Worm (Caenorhabditis elegans): ENCODE results near the gene ldb-1.

ce11 chrX:11076491-11076890 is 47.8 kb downstream of the ldb-1 start, which contains the start of gene W04G3.12:
- TF ChIP-seq unc-62 (GFP tag; optimal IDR thresholded peaks at IDR 0.05) (no peak), nhr-12 (tag; optimal IDR thresholded peaks at IDR 0.05) (no peak), ZK546.5 (tag; optimal IDR thresholded peaks at IDR 0.05) (no peak), snpc-4 (tag; optimal IDR thresholded peaks at IDR 0.05) (no peak), nhr-76 (tag; optimal IDR thresholded peaks at IDR 0.05) (no peak), daf-12 (tag; optimal IDR thresholded peaks at IDR 0.05) (no peak), zag-1 (tag; optimal IDR thresholded peaks at IDR 0.05) (no peak), pha-4 (tag; optimal IDR thresholded peaks at IDR 0.05) (no peak), jun-1 (tag; optimal IDR thresholded peaks at IDR 0.05) (no peak), ceh-82 (tag; optimal IDR thresholded peaks at IDR 0.05) (no peak), nfya-1 (tag; optimal IDR thresholded peaks at IDR 0.05; ENCODE audit: insufficient read depth) (no peak), hmg-11 (tag; optimal IDR thresholded peaks at IDR 0.05) (no peak), lin-39 (tag; optimal IDR thresholded peaks at IDR 0.05) (no peak), nhr-28 (tag; optimal IDR thresholded peaks at IDR 0.05) (no peak)
